Worm (Caenorhabditis elegans) whole organism, L2 larva: ENCODE data around the gene T27A1.2.

Experiments
- F13H6.1 ChIP-seq: sonication (generic microtip); optimal IDR thresholded peaks from 2 replicates; lab custom pipeline; 2016; ENCODE audit warnings: missing genetic modification characterization, missing compliant biosample characterization
- ama-1 ChIP-seq: fragments of 150-350 bp; optimal IDR thresholded peaks from 2 replicates; lab custom pipeline; 2018; ENCODE audit warnings: inconsistent platforms
- ceh-16 ChIP-seq: fragments of 150-350 bp; optimal IDR thresholded peaks from 2 replicates; lab custom pipeline; 2014; ENCODE audit warnings: missing biosample characterization, missing genetic modification characterization
- ceh-82 ChIP-seq: fragments of 150-350 bp; optimal IDR thresholded peaks from 2 replicates; lab custom pipeline; 2014; ENCODE audit warnings: missing biosample characterization, missing genetic modification characterization
- egl-27 ChIP-seq: sonication (generic microtip); optimal IDR thresholded peaks from 3 replicates; lab custom pipeline; 2017; ENCODE audit warnings: missing biosample characterization, missing genetic modification reagents, missing genetic modification characterization
- elt-1 ChIP-seq: fragments of 150-350 bp; optimal IDR thresholded peaks from 2 replicates; lab custom pipeline; 2014; ENCODE audit warnings: missing biosample characterization, missing genetic modification characterization
- elt-3 ChIP-seq: sonication (generic microtip); optimal IDR thresholded peaks from 2 replicates; lab custom pipeline; 2017; ENCODE audit warnings: missing biosample characterization, missing genetic modification characterization
- lin-39 ChIP-seq: fragments of 150-350 bp; optimal IDR thresholded peaks from 2 replicates; lab custom pipeline; 2014; ENCODE audit warnings: missing biosample characterization, missing genetic modification reagents, missing genetic modification characterization
- lsy-2 ChIP-seq, 2 experiments: fragments of 150-350 bp in 1 of 2; sonication (generic microtip) in 1 of 2; optimal IDR thresholded peaks; 2 replicates each; lab custom pipeline; 2014 to 2017; ENCODE audit warnings: missing biosample characterization in 2 of 2, missing genetic modification characterization in 2 of 2
- nhr-11 ChIP-seq: fragments of 150-350 bp; optimal IDR thresholded peaks from 2 replicates; lab custom pipeline; 2014; ENCODE audit warnings: missing biosample characterization, missing genetic modification characterization
- zag-1 ChIP-seq: fragments of 150-350 bp; optimal IDR thresholded peaks from 2 replicates; lab custom pipeline; 2014; ENCODE audit warnings: missing biosample characterization, missing genetic modification characterization

DNA sequence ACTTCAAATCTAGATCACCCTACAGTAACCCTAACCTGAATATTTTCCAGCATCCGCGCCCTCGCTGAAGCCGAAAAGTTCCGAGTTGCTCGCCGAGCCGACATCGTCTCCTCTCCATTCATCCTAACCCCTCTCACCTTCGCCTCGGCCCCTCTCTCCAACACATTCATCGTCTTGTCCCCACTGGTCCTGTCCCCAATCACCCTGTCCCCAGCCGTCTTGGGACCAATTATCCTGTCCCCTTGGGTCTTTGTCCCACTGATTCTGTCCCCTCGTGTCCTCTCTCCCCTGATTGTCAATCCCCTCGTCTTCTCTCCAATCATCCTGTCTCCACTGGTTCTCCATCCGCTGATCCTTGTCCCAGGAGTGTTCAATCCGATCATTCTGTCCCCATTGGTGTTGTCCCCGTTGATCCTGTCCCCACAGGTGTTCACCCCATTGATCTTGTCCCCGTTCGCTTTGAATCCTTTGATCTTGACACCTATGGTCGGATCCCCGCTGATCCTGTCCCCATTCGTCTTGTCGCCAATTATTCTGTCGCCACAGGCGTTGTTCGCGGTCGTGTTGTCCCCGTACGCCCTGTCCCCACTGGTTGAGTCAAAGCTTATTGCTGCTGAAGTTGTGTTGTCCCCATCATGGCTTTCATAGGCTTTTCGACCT, 14.7 kb upstream of the T27A1.2 start, which contains the start of gene lips-7:
- TF ChIP-seq elt-1 (tag; lab: Kevin White, UChicago) (no peak), ceh-82 (no peak), elt-3 (tag; lab: Kevin White, UChicago) (no peak), nhr-11 (tag; lab: Kevin White, UChicago) (no peak), lin-39 (no peak), ceh-16 (no peak), ama-1 (lab: Kevin White, UChicago) (no peak), egl-27 (no peak), F13H6.1 (no peak), lsy-2 (tag; optimal IDR thresholded peaks at IDR 0.05; lab: Kevin White, UChicago) (no peak), zag-1 (no peak)
